Fruit fly (Drosophila melanogaster): Measurements from ENCODE around the gene CG13029.

dm6 chr3L:16872487-16872955, 12.1 kb downstream of the CG13029 start:
- TF ChIP-seq cic (GFP tag; optimal IDR thresholded peaks at IDR 0.05) (no peak), toe (GFP tag; optimal IDR thresholded peaks at IDR 0.05) (no peak)
